Fruit fly (Drosophila melanogaster): Measurements from ENCODE around the gene CG42816.

The CG42816 gene

DNA sequence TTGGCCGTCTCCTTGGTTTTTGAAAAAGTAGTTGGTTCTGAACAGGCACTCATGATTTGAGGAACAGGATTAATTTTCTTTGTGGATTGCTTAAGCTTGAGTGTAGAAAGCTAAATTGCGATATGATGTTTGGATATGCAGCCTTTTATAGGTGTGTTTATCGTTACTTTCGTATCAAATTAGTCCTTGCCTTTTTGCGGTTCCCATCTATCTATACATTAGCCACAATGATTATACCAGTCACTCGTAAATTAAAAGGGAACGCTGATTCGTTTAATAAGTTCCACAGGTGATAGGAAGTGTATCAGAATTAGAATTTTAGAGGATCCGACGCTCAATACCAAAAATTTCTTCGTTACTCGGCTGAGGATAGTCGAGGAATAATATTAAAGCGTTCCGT, 50.6 kb downstream of the CG42816 start, which contains the start of gene CG6034:
Gene CG6034, minus strand, starts transcription at position 101 of the 400 bp plus-strand sequence.
- TF ChIP-seq CG17806 (tag; optimal IDR thresholded peaks at IDR 0.05) (no peak), CG8301 (tag; optimal IDR thresholded peaks at IDR 0.05) (no peak), fd96Ca (GFP tag; IDR thresholded peaks at IDR 0.05) (no peak), CG9948 (tag; optimal IDR thresholded peaks at IDR 0.05) (no peak), EcR (GFP tag; optimal IDR thresholded peaks at IDR 0.05) (no peak), CG4496 (GFP tag; IDR thresholded peaks at IDR 0.05) (no peak), CG10348 (GFP tag; IDR thresholded peaks at IDR 0.05) (no peak)

DNA sequence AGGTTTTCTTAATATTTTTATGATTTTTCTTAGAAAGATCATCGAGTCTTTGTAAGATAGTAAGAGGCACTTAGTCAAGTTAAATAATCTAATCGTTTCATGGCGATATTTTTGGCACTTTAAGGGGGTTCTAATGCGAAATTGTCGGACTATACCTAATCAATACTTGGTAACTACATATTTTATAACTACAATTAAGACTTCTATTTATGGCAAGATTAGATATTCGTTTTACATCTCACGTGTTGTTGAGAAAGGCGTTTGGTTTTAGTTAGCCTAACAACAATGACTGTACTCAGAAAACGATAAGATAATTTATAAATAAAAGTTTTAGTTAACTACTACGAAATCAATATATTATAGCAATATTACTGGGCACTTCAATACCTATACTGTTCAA, 54.9 kb downstream of the CG42816 start:
- TF ChIP-seq CG4496 (GFP tag; IDR thresholded peaks at IDR 0.05): no peak
- no peak for TF ChIP-seq CG8301 (tag; optimal IDR thresholded peaks at IDR 0.05)
- TF ChIP-seq CG14655 (GFP tag; optimal IDR thresholded peaks at IDR 0.05): no peak
- TF ChIP-seq D1 (tag; optimal IDR thresholded peaks at IDR 0.05): no peak
- TF ChIP-seq CG32121 (GFP tag; IDR thresholded peaks at IDR 0.05): no peak
- TF ChIP-seq Pif1A (GFP tag; optimal IDR thresholded peaks at IDR 0.05): no peak
- TF ChIP-seq CG8159 (tag; optimal IDR thresholded peaks at IDR 0.05): no peak
- no peak for TF ChIP-seq CG17806 (tag; optimal IDR thresholded peaks at IDR 0.05)

Data from whole organism, pupa.